Worm (Caenorhabditis elegans) whole organism, L2 larva: Measurements from ENCODE around the gene F09C8.1.

Experiments
- C34F6.9 ChIP-seq: fragments of 150-350 bp; optimal IDR thresholded peaks from 2 replicates; lab custom pipeline; 2014; ENCODE audit warnings: missing biosample characterization, missing genetic modification characterization
- F13H6.1 ChIP-seq: sonication (generic microtip); optimal IDR thresholded peaks from 2 replicates; lab custom pipeline; 2016; ENCODE audit warnings: missing genetic modification characterization, missing compliant biosample characterization
- R02D3.7 ChIP-seq: fragments of 150-350 bp; optimal IDR thresholded peaks from 2 replicates; lab custom pipeline; 2014; ENCODE audit warnings: missing biosample characterization, missing genetic modification characterization
- Y55F3AM.14 ChIP-seq: fragments of 200-800 bp; sonication (Bioruptor generic); optimal IDR thresholded peaks from 2 replicates; lab custom pipeline; 2018; ENCODE audit warnings: mild to moderate bottlenecking, missing genetic modification characterization, missing compliant biosample characterization
- ZK546.5 ChIP-seq: sonication (generic microtip); optimal IDR thresholded peaks from 2 replicates; lab custom pipeline; 2017; ENCODE audit warnings: missing biosample characterization, missing genetic modification characterization
- alr-1 ChIP-seq: fragments of 150-350 bp; optimal IDR thresholded peaks from 2 replicates; lab custom pipeline; 2014; ENCODE audit warnings: missing biosample characterization, missing genetic modification characterization
- aly-2 ChIP-seq: fragments of 150-350 bp; optimal IDR thresholded peaks from 2 replicates; lab custom pipeline; 2014; ENCODE audit warnings: missing biosample characterization, missing genetic modification characterization
- ama-1 ChIP-seq: fragments of 150-350 bp; optimal IDR thresholded peaks from 2 replicates; lab custom pipeline; 2018; ENCODE audit warnings: inconsistent platforms
- blmp-1 ChIP-seq: sonication (generic microtip); optimal IDR thresholded peaks from 2 replicates; lab custom pipeline; 2017; ENCODE audit warnings: missing genetic modification characterization, mild to moderate bottlenecking, missing compliant biosample characterization, antibody characterized with exemption, moderate library complexity; ENCODE audit not compliant: insufficient read depth
- ceh-16 ChIP-seq: fragments of 150-350 bp; optimal IDR thresholded peaks from 2 replicates; lab custom pipeline; 2014; ENCODE audit warnings: missing biosample characterization, missing genetic modification characterization
- ceh-82 ChIP-seq: fragments of 150-350 bp; optimal IDR thresholded peaks from 2 replicates; lab custom pipeline; 2014; ENCODE audit warnings: missing biosample characterization, missing genetic modification characterization
- crh-2 ChIP-seq: sonication (generic microtip); optimal IDR thresholded peaks from 2 replicates; lab custom pipeline; 2017; ENCODE audit warnings: missing biosample characterization, missing genetic modification characterization
- dmd-4 ChIP-seq: sonication (generic microtip); optimal IDR thresholded peaks from 2 replicates; lab custom pipeline; 2017; ENCODE audit warnings: missing biosample characterization, missing genetic modification characterization
- egl-27 ChIP-seq: sonication (generic microtip); optimal IDR thresholded peaks from 3 replicates; lab custom pipeline; 2017; ENCODE audit warnings: missing biosample characterization, missing genetic modification reagents, missing genetic modification characterization
- elt-1 ChIP-seq: fragments of 150-350 bp; optimal IDR thresholded peaks from 2 replicates; lab custom pipeline; 2014; ENCODE audit warnings: missing biosample characterization, missing genetic modification characterization
- elt-3 ChIP-seq: sonication (generic microtip); optimal IDR thresholded peaks from 2 replicates; lab custom pipeline; 2017; ENCODE audit warnings: missing biosample characterization, missing genetic modification characterization
- fos-1 ChIP-seq: fragments of 150-350 bp; optimal IDR thresholded peaks from 2 replicates; lab custom pipeline; 2014; ENCODE audit warnings: missing biosample characterization, missing genetic modification characterization
- gmeb-1 ChIP-seq: fragments of 150-350 bp; optimal IDR thresholded peaks from 2 replicates; lab custom pipeline; 2014; ENCODE audit warnings: missing biosample characterization, missing genetic modification characterization
- lin-11 ChIP-seq: fragments of 150-350 bp; sonication (generic microtip); optimal IDR thresholded peaks from 2 replicates; lab custom pipeline; 2014; ENCODE audit warnings: missing biosample characterization, missing genetic modification characterization, inconsistent platforms, mixed read lengths
- lin-13 ChIP-seq: fragments of 150-350 bp; optimal IDR thresholded peaks from 2 replicates; lab custom pipeline; 2014; ENCODE audit warnings: missing biosample characterization, missing genetic modification reagents, missing genetic modification characterization
- lin-39 ChIP-seq: fragments of 150-350 bp; optimal IDR thresholded peaks from 2 replicates; lab custom pipeline; 2014; ENCODE audit warnings: missing biosample characterization, missing genetic modification reagents, missing genetic modification characterization
- lsy-2 ChIP-seq, 2 experiments: fragments of 150-350 bp in 1 of 2; sonication (generic microtip) in 1 of 2; optimal IDR thresholded peaks; 2 replicates each; lab custom pipeline; 2014 to 2017; ENCODE audit warnings: missing biosample characterization in 2 of 2, missing genetic modification characterization in 2 of 2
- mab-5 ChIP-seq: fragments of 150-350 bp; optimal IDR thresholded peaks from 2 replicates; lab custom pipeline; 2014; ENCODE audit warnings: missing biosample characterization, missing genetic modification characterization
- mbf-1 ChIP-seq: sonication (generic microtip); optimal IDR thresholded peaks from 2 replicates; lab custom pipeline; 2017; ENCODE audit warnings: missing biosample characterization, missing genetic modification characterization
- mdl-1 ChIP-seq, 2 experiments: fragments of 150-350 bp in 1 of 2; sonication (generic microtip) in 1 of 2; optimal IDR thresholded peaks; 2 replicates each; lab custom pipeline; 2017; ENCODE audit warnings: missing biosample characterization in 2 of 2, missing genetic modification characterization in 2 of 2
- nhr-10 ChIP-seq: sonication (generic microtip); optimal IDR thresholded peaks from 2 replicates; lab custom pipeline; 2017; ENCODE audit warnings: missing biosample characterization, missing genetic modification characterization
- nhr-11 ChIP-seq: fragments of 150-350 bp; optimal IDR thresholded peaks from 2 replicates; lab custom pipeline; 2014; ENCODE audit warnings: missing biosample characterization, missing genetic modification characterization
- nhr-12 ChIP-seq: fragments of 150-350 bp; optimal IDR thresholded peaks from 2 replicates; lab custom pipeline; 2014; ENCODE audit warnings: missing biosample characterization, missing genetic modification characterization
- nhr-129 ChIP-seq: fragments of 150-350 bp; optimal IDR thresholded peaks from 2 replicates; lab custom pipeline; 2014; ENCODE audit warnings: missing biosample characterization, missing genetic modification characterization
- nhr-21 ChIP-seq: fragments of 150-350 bp; optimal IDR thresholded peaks from 2 replicates; lab custom pipeline; 2014; ENCODE audit warnings: missing biosample characterization, missing genetic modification characterization
- nhr-23 ChIP-seq: fragments of 150-350 bp; optimal IDR thresholded peaks from 2 replicates; lab custom pipeline; 2014; ENCODE audit warnings: missing biosample characterization, missing genetic modification reagents, missing genetic modification characterization
- nhr-237 ChIP-seq: fragments of 150-350 bp; optimal IDR thresholded peaks from 2 replicates; lab custom pipeline; 2014; ENCODE audit warnings: missing biosample characterization, missing genetic modification characterization
- nhr-25 ChIP-seq: fragments of 150-350 bp; sonication (generic microtip); optimal IDR thresholded peaks from 3 replicates; lab custom pipeline; 2014; ENCODE audit warnings: missing biosample characterization, missing genetic modification characterization
- nhr-6 ChIP-seq: fragments of 150-350 bp; optimal IDR thresholded peaks from 2 replicates; lab custom pipeline; 2014; ENCODE audit warnings: missing biosample characterization, missing genetic modification characterization
- nhr-77 ChIP-seq: fragments of 150-350 bp; optimal IDR thresholded peaks from 2 replicates; lab custom pipeline; 2014; ENCODE audit warnings: missing biosample characterization, missing genetic modification characterization
- peb-1 ChIP-seq: fragments of 150-350 bp; optimal IDR thresholded peaks from 2 replicates; lab custom pipeline; 2014; ENCODE audit warnings: missing biosample characterization, missing genetic modification characterization
- sem-4 ChIP-seq: fragments of 150-350 bp; optimal IDR thresholded peaks from 2 replicates; lab custom pipeline; 2014; ENCODE audit warnings: missing biosample characterization, missing genetic modification reagents, missing genetic modification characterization
- skn-1 ChIP-seq: sonication (generic microtip); optimal IDR thresholded peaks from 2 replicates; lab custom pipeline; 2017; ENCODE audit warnings: missing biosample characterization, missing genetic modification characterization
- sma-3 ChIP-seq: sonication (generic microtip); optimal IDR thresholded peaks from 2 replicates; lab custom pipeline; 2016; ENCODE audit warnings: missing genetic modification reagents, missing genetic modification characterization, missing compliant biosample characterization
- sma-9 ChIP-seq, 2 experiments: fragments of 150-350 bp in 1 of 2; sonication (generic microtip) in 1 of 2; optimal IDR thresholded peaks; 2 replicates each; lab custom pipeline; 2014 to 2016; ENCODE audit warnings: missing genetic modification characterization in 2 of 2, mild to moderate bottlenecking in 1 of 2, missing biosample characterization in 1 of 2, missing compliant biosample characterization in 1 of 2, missing genetic modification reagents in 1 of 2, moderate library complexity in 1 of 2
- snpc-4 ChIP-seq: fragments of 150-350 bp; optimal IDR thresholded peaks from 2 replicates; lab custom pipeline; 2014; ENCODE audit warnings: missing biosample characterization, missing genetic modification characterization
- unc-39 ChIP-seq: fragments of 150-350 bp; optimal IDR thresholded peaks from 2 replicates; lab custom pipeline; 2014; ENCODE audit warnings: missing biosample characterization, missing genetic modification characterization
- unc-55 ChIP-seq: fragments of 150-350 bp; sonication (generic microtip); optimal IDR thresholded peaks from 3 replicates; lab custom pipeline; 2014; ENCODE audit warnings: missing biosample characterization, missing genetic modification reagents, missing genetic modification characterization
- unc-62 ChIP-seq: fragments of 150-350 bp; optimal IDR thresholded peaks from 2 replicates; lab custom pipeline; 2014; ENCODE audit warnings: missing biosample characterization, missing genetic modification reagents, missing genetic modification characterization
- zag-1 ChIP-seq: fragments of 150-350 bp; optimal IDR thresholded peaks from 2 replicates; lab custom pipeline; 2014; ENCODE audit warnings: missing biosample characterization, missing genetic modification characterization
- ztf-1 ChIP-seq: fragments of 200-800 bp; sonication (Bioruptor generic); conservative IDR thresholded peaks from 2 replicates; pipeline ENCODE4 v1.3.6; 2022; ENCODE audit warnings: missing genetic modification characterization, missing compliant biosample characterization
- ztf-11 ChIP-seq: sonication (generic microtip); optimal IDR thresholded peaks from 2 replicates; lab custom pipeline; 2017; ENCODE audit warnings: missing biosample characterization, missing genetic modification characterization
- ztf-4 ChIP-seq: fragments of 150-350 bp; optimal IDR thresholded peaks from 2 replicates; lab custom pipeline; 2014; ENCODE audit warnings: missing biosample characterization, missing genetic modification characterization

F09C8.1 gene

ce11 chrX:16199200-16199764 lies 36.0 kb upstream of the F09C8.1 start, which contains the start of gene R11.3:
TSS of gene R11.3 (minus strand) at chrX:16199250.
- TF ChIP-seq R02D3.7, result no peak
- no peak for TF ChIP-seq ceh-16
- TF ChIP-seq nhr-12 (tag; lab: Kevin White, UChicago), result no peak
- no peak for TF ChIP-seq mab-5 (tag; lab: Kevin White, UChicago)
- no peak for TF ChIP-seq Y55F3AM.14
- TF ChIP-seq dmd-4 (tag; lab: Kevin White, UChicago), result no peak
- no peak for TF ChIP-seq peb-1 (tag; lab: Kevin White, UChicago)
- TF ChIP-seq F13H6.1 (tag; lab: Kevin White, UChicago), result no peak
- no peak for TF ChIP-seq sem-4 (tag; lab: Kevin White, UChicago)
- no peak for TF ChIP-seq fos-1 (tag; lab: Kevin White, UChicago)

ce11 chrX:16192574-16192973 lies 29.2 kb upstream of the F09C8.1 start:
- TF ChIP-seq F13H6.1 (tag; lab: Kevin White, UChicago), result peak; percentile 79
- TF ChIP-seq nhr-25 (tag; lab: Kevin White, UChicago), result no peak
- no peak for TF ChIP-seq Y55F3AM.14
- TF ChIP-seq R02D3.7, result no peak
- TF ChIP-seq nhr-237 (tag; lab: Kevin White, UChicago), result no peak
- no peak for TF ChIP-seq lin-39 (tag; lab: Kevin White, UChicago)
- TF ChIP-seq skn-1 (tag; lab: Kevin White, UChicago), result peak; percentile 10
- TF ChIP-seq mdl-1 (tag; optimal IDR thresholded peaks at IDR 0.05; lab: Kevin White, UChicago), result peak in 1 of 2 experiments; percentile 58
- TF ChIP-seq elt-1 (tag; lab: Kevin White, UChicago), result no peak
- TF ChIP-seq unc-55 (GFP tag; lab: Kevin White, UChicago), result no peak
- peak; percentile 97 for TF ChIP-seq sma-9 (GFP tag; optimal IDR thresholded peaks at IDR 0.05; lab: Kevin White, UChicago)
- no peak for TF ChIP-seq sma-9 (tag; optimal IDR thresholded peaks at IDR 0.05; lab: Kevin White, UChicago)
- peak; percentile 64 for TF ChIP-seq nhr-21 (tag; lab: Kevin White, UChicago)
- TF ChIP-seq nhr-10, result no peak
- no peak for TF ChIP-seq sem-4 (tag; lab: Kevin White, UChicago)
- no peak for TF ChIP-seq mbf-1
- TF ChIP-seq blmp-1 (tag; lab: Kevin White, UChicago), result no peak
- no peak for TF ChIP-seq nhr-23
- no peak for TF ChIP-seq nhr-6 (tag; lab: Kevin White, UChicago)
- no peak for TF ChIP-seq gmeb-1 (tag; lab: Kevin White, UChicago)
- no peak for TF ChIP-seq nhr-11 (tag; lab: Kevin White, UChicago)
- peak; percentile 24 for TF ChIP-seq nhr-129 (tag; lab: Kevin White, UChicago)
- TF ChIP-seq ztf-4 (tag; lab: Kevin White, UChicago), result no peak
- TF ChIP-seq ZK546.5 (tag; lab: Kevin White, UChicago), result no peak
- peak; percentile 75 for TF ChIP-seq sma-3 (GFP tag; lab: Kevin White, UChicago)
- no peak for TF ChIP-seq nhr-77 (tag; lab: Kevin White, UChicago)
- no peak for TF ChIP-seq nhr-12 (tag; lab: Kevin White, UChicago)
- no peak for TF ChIP-seq ztf-1 (GFP tag; lab: Robert Waterston, UW)
- TF ChIP-seq unc-62 (GFP tag; lab: Kevin White, UChicago), result no peak
- TF ChIP-seq aly-2 (tag; lab: Kevin White, UChicago), result no peak
- no peak for TF ChIP-seq alr-1 (tag; lab: Kevin White, UChicago)
- no peak for TF ChIP-seq lin-13 (GFP tag; lab: Kevin White, UChicago)
- no peak for TF ChIP-seq ama-1 (lab: Kevin White, UChicago)
- no peak for TF ChIP-seq ceh-82 (tag; lab: Kevin White, UChicago)
- TF ChIP-seq crh-2 (tag; lab: Kevin White, UChicago), result peak; percentile 81
- TF ChIP-seq ceh-16, result no peak
- TF ChIP-seq fos-1 (tag; lab: Kevin White, UChicago), result peak; percentile 94
- TF ChIP-seq snpc-4 (tag; lab: Kevin White, UChicago), result no peak
- no peak for TF ChIP-seq ztf-11 (tag; lab: Kevin White, UChicago)
- TF ChIP-seq peb-1 (tag; lab: Kevin White, UChicago), result no peak
- no peak for TF ChIP-seq zag-1 (tag; lab: Kevin White, UChicago)
- TF ChIP-seq unc-39 (tag; lab: Kevin White, UChicago), result no peak
- no peak for TF ChIP-seq dmd-4 (tag; lab: Kevin White, UChicago)
- no peak for TF ChIP-seq elt-3 (tag; lab: Kevin White, UChicago)
- no peak for TF ChIP-seq lin-11
- no peak for TF ChIP-seq C34F6.9 (tag; lab: Kevin White, UChicago)
- peak in 1 of 2 experiments; percentile 30 for TF ChIP-seq lsy-2 (tag; optimal IDR thresholded peaks at IDR 0.05; lab: Kevin White, UChicago)
- no peak for TF ChIP-seq mab-5 (tag; lab: Kevin White, UChicago)
- TF ChIP-seq egl-27 (tag; lab: Kevin White, UChicago), result peak; percentile 57
